Worm (Caenorhabditis elegans) whole organism, L2 larva: ENCODE measurements around the gene C35A5.6.

ENCODE experiments used
- R02D3.7 ChIP-seq: fragments of 150-350 bp; optimal IDR thresholded peaks from 2 replicates; lab custom pipeline; 2014; ENCODE audit warnings: missing biosample characterization, missing genetic modification characterization
- Y55F3AM.14 ChIP-seq: fragments of 200-800 bp; sonication (Bioruptor generic); optimal IDR thresholded peaks from 2 replicates; lab custom pipeline; 2018; ENCODE audit warnings: mild to moderate bottlenecking, missing genetic modification characterization, missing compliant biosample characterization
- ceh-82 ChIP-seq: fragments of 150-350 bp; optimal IDR thresholded peaks from 2 replicates; lab custom pipeline; 2014; ENCODE audit warnings: missing biosample characterization, missing genetic modification characterization
- dmd-4 ChIP-seq: sonication (generic microtip); optimal IDR thresholded peaks from 2 replicates; lab custom pipeline; 2017; ENCODE audit warnings: missing biosample characterization, missing genetic modification characterization
- elt-1 ChIP-seq: fragments of 150-350 bp; optimal IDR thresholded peaks from 2 replicates; lab custom pipeline; 2014; ENCODE audit warnings: missing biosample characterization, missing genetic modification characterization
- fos-1 ChIP-seq: fragments of 150-350 bp; optimal IDR thresholded peaks from 2 replicates; lab custom pipeline; 2014; ENCODE audit warnings: missing biosample characterization, missing genetic modification characterization
- nhr-21 ChIP-seq: fragments of 150-350 bp; optimal IDR thresholded peaks from 2 replicates; lab custom pipeline; 2014; ENCODE audit warnings: missing biosample characterization, missing genetic modification characterization
- nhr-237 ChIP-seq: fragments of 150-350 bp; optimal IDR thresholded peaks from 2 replicates; lab custom pipeline; 2014; ENCODE audit warnings: missing biosample characterization, missing genetic modification characterization
- nhr-25 ChIP-seq: fragments of 150-350 bp; sonication (generic microtip); optimal IDR thresholded peaks from 3 replicates; lab custom pipeline; 2014; ENCODE audit warnings: missing biosample characterization, missing genetic modification characterization
- ztf-11 ChIP-seq: sonication (generic microtip); optimal IDR thresholded peaks from 2 replicates; lab custom pipeline; 2017; ENCODE audit warnings: missing biosample characterization, missing genetic modification characterization
- ztf-4 ChIP-seq: fragments of 150-350 bp; optimal IDR thresholded peaks from 2 replicates; lab custom pipeline; 2014; ENCODE audit warnings: missing biosample characterization, missing genetic modification characterization

DNA sequence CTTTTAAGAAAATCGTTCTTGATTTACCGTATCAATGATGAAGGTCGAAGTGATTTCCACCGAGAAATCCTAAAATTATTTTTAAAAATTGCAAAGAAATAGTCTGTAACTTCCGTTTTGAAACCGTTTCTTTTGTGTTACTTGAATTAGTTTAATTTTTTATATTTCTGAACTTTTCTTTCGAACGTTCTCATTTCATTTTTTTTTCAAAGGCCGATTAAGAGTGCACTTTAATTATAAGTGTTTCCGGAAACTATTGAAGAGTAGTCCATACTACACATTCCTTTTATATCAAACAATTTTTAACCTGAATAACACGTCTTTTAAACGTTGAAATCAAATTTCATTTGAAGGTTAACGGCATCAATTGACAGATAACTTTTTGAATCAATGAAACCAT lies 41.3 kb upstream of the C35A5.6 start:
- TF ChIP-seq fos-1 (tag; lab: Kevin White, UChicago) = no peak
- TF ChIP-seq Y55F3AM.14 = no peak
- no peak for TF ChIP-seq nhr-21 (tag; lab: Kevin White, UChicago)
- TF ChIP-seq nhr-237 = no peak
- no peak for TF ChIP-seq ztf-4 (tag; lab: Kevin White, UChicago)
- TF ChIP-seq nhr-25 (tag; lab: Kevin White, UChicago) = no peak
- TF ChIP-seq elt-1 (tag; lab: Kevin White, UChicago) = no peak
- no peak for TF ChIP-seq dmd-4 (tag; lab: Kevin White, UChicago)
- no peak for TF ChIP-seq ceh-82 (tag; lab: Kevin White, UChicago)
- TF ChIP-seq ztf-11 (tag; lab: Kevin White, UChicago) = no peak
- no peak for TF ChIP-seq R02D3.7 (tag; lab: Kevin White, UChicago)
